Fruit fly (Drosophila melanogaster) whole organism, embryonic: Measurements from ENCODE around the gene CG13898.

Experiments
- ATbp ChIP-seq: fragments of 200-800 bp; sonication (Bioruptor generic); optimal IDR thresholded peaks from 2 replicates; lab custom pipeline; 2017; ENCODE audit warnings: missing biosample characterization, mild to moderate bottlenecking, missing genetic modification characterization, missing genetic modification reagents
- Asciz ChIP-seq: fragments of 200-800 bp; sonication (Bioruptor generic); optimal IDR thresholded peaks from 2 replicates; lab custom pipeline; 2017; ENCODE audit warnings: missing biosample characterization, mild to moderate bottlenecking, missing genetic modification characterization, missing genetic modification reagents
- Blimp-1 ChIP-seq: fragments of 200-800 bp; sonication (Bioruptor generic); optimal IDR thresholded peaks from 3 replicates; lab custom pipeline; 2018; ENCODE audit warnings: missing biosample characterization, missing genetic modification characterization, mild to moderate bottlenecking, moderate library complexity, missing genetic modification reagents
- Bteb2 ChIP-seq: fragments of 200-800 bp; sonication (Bioruptor generic); optimal IDR thresholded peaks from 2 replicates; lab custom pipeline; 2016; ENCODE audit warnings: missing biosample characterization, missing genetic modification characterization
- CG10274 ChIP-seq: fragments of 200-800 bp; sonication (Bioruptor generic); optimal IDR thresholded peaks from 3 replicates; lab custom pipeline; 2017; ENCODE audit warnings: missing biosample characterization, mild to moderate bottlenecking, missing genetic modification characterization
- CG12155 ChIP-seq: fragments of 200-800 bp; sonication (Bioruptor generic); optimal IDR thresholded peaks from 3 replicates; lab custom pipeline; 2016; ENCODE audit warnings: missing biosample characterization, missing genetic modification characterization
- CG12299 ChIP-seq: fragments of 200-800 bp; sonication (Bioruptor generic); optimal IDR thresholded peaks from 2 replicates; lab custom pipeline; 2018; ENCODE audit warnings: missing biosample characterization, mild to moderate bottlenecking, missing genetic modification characterization
- CG14050 ChIP-seq: fragments of 200-800 bp; sonication (Bioruptor generic); IDR thresholded peaks from 3 replicates; pipeline ENCODE4 v1.3.6; 2022; ENCODE audit warnings: missing biosample characterization, missing genetic modification characterization
- CG15696 ChIP-seq: fragments of 200-800 bp; sonication (Bioruptor generic); optimal IDR thresholded peaks from 2 replicates; lab custom pipeline; 2019; ENCODE audit warnings: missing biosample characterization, mild to moderate bottlenecking, missing genetic modification characterization, moderate library complexity
- CG16863 ChIP-seq: fragments of 200-800 bp; sonication (Bioruptor generic); optimal IDR thresholded peaks from 3 replicates; lab custom pipeline; 2016; ENCODE audit warnings: missing biosample characterization, missing genetic modification characterization
- CG17359 ChIP-seq: fragments of 200-800 bp; sonication (Bioruptor generic); optimal IDR thresholded peaks from 3 replicates; lab custom pipeline; 2018; ENCODE audit warnings: missing biosample characterization, mild to moderate bottlenecking, missing genetic modification characterization, moderate library complexity
- CG2129 ChIP-seq: fragments of 200-800 bp; sonication (Bioruptor generic); IDR thresholded peaks from 2 replicates; pipeline ENCODE4 v1.3.6; 2022; ENCODE audit warnings: missing biosample characterization, missing genetic modification characterization; ENCODE audit not compliant: partially characterized antibody
- CG3281 ChIP-seq: fragments of 200-800 bp; sonication (Bioruptor generic); optimal IDR thresholded peaks from 3 replicates; lab custom pipeline; 2017; ENCODE audit warnings: missing biosample characterization, mild to moderate bottlenecking, missing genetic modification characterization
- CG34422 ChIP-seq: fragments of 200-800 bp; sonication (Bioruptor generic); IDR thresholded peaks from 3 replicates; pipeline ENCODE4 v1.3.6; 2022; ENCODE audit warnings: missing biosample characterization, missing genetic modification characterization
- CG42726 ChIP-seq: fragments of 200-800 bp; sonication (Bioruptor generic); IDR thresholded peaks from 2 replicates; pipeline ENCODE4 v1.3.6; 2022; ENCODE audit warnings: missing biosample characterization, missing genetic modification characterization; ENCODE audit not compliant: partially characterized antibody
- CG4854 ChIP-seq: fragments of 200-800 bp; sonication (Bioruptor generic); optimal IDR thresholded peaks from 2 replicates; lab custom pipeline; 2016; ENCODE audit warnings: missing biosample characterization, missing genetic modification characterization, inconsistent platforms
- CG5245 ChIP-seq: fragments of 200-800 bp; sonication (Bioruptor generic); optimal IDR thresholded peaks from 3 replicates; lab custom pipeline; 2016; ENCODE audit warnings: missing biosample characterization, missing genetic modification characterization
- CoRest ChIP-seq: fragments of 200-800 bp; sonication (Bioruptor generic); optimal IDR thresholded peaks from 3 replicates; lab custom pipeline; 2018; ENCODE audit warnings: missing biosample characterization, mild to moderate bottlenecking, missing genetic modification characterization, moderate library complexity
- Dfd ChIP-seq, 2 experiments: fragments of >200 bp; optimal IDR thresholded peaks; 2 replicates each; lab custom pipeline; 2017; ENCODE audit warnings: missing biosample characterization in 2 of 2, missing genetic modification characterization in 2 of 2
- Drgx ChIP-seq: fragments of 200-800 bp; sonication (Bioruptor generic); IDR thresholded peaks from 2 replicates; pipeline ENCODE4 v1.3.6; 2022; ENCODE audit warnings: missing biosample characterization, missing genetic modification characterization
- HLH4C ChIP-seq: fragments of 200-800 bp; sonication (Bioruptor generic); IDR thresholded peaks from 3 replicates; pipeline ENCODE4 v1.3.6; 2022; ENCODE audit warnings: missing biosample characterization, missing genetic modification characterization; ENCODE audit not compliant: partially characterized antibody
- Hmr ChIP-seq: fragments of 200-800 bp; sonication (Bioruptor generic); optimal IDR thresholded peaks from 3 replicates; lab custom pipeline; 2017; ENCODE audit warnings: mild to moderate bottlenecking, missing biosample characterization, missing genetic modification reagents, missing genetic modification characterization
- Jarid2 ChIP-seq: fragments of 200-800 bp; sonication (Bioruptor generic); optimal IDR thresholded peaks from 3 replicates; lab custom pipeline; 2017; ENCODE audit warnings: mild to moderate bottlenecking, missing biosample characterization, missing genetic modification reagents, missing genetic modification characterization
- Mad ChIP-seq: fragments of 200-800 bp; sonication (Bioruptor generic); optimal IDR thresholded peaks from 2 replicates; lab custom pipeline; 2016; ENCODE audit warnings: missing biosample characterization, missing genetic modification characterization
- Mes4 ChIP-seq: fragments of 200-800 bp; sonication (Bioruptor generic); optimal IDR thresholded peaks from 2 replicates; lab custom pipeline; 2016; ENCODE audit warnings: missing biosample characterization, missing genetic modification characterization
- NFAT ChIP-seq: fragments of 200-800 bp; sonication (Bioruptor generic); IDR thresholded peaks from 2 replicates; pipeline ENCODE4 v1.3.6; 2022; ENCODE audit warnings: missing biosample characterization, missing genetic modification characterization
- NK7.1 ChIP-seq: fragments of 200-800 bp; sonication (Bioruptor generic); optimal IDR thresholded peaks from 3 replicates; lab custom pipeline; 2016; ENCODE audit warnings: missing biosample characterization, missing genetic modification characterization
- Neu2 ChIP-seq: fragments of 200-800 bp; sonication (Bioruptor generic); optimal IDR thresholded peaks from 3 replicates; lab custom pipeline; 2016; ENCODE audit warnings: missing biosample characterization, missing genetic modification characterization, borderline replicate concordance
- Poxn ChIP-seq: fragments of 200-800 bp; sonication (Bioruptor generic); IDR thresholded peaks from 2 replicates; pipeline ENCODE4 v1.3.6; 2022; ENCODE audit warnings: missing biosample characterization, missing genetic modification characterization
- Scr ChIP-seq: fragments of 200-800 bp; sonication (Bioruptor generic); IDR thresholded peaks from 2 replicates; pipeline ENCODE4 v1.3.6; 2022; ENCODE audit warnings: missing biosample characterization, missing genetic modification characterization; ENCODE audit not compliant: partially characterized antibody
- Sox100B ChIP-seq: fragments of 200-800 bp; sonication (Bioruptor generic); optimal IDR thresholded peaks from 3 replicates; lab custom pipeline; 2018; ENCODE audit warnings: missing biosample characterization, mild to moderate bottlenecking, missing genetic modification characterization
- Spps ChIP-seq: fragments of 200-800 bp; sonication (Bioruptor generic); optimal IDR thresholded peaks from 2 replicates; lab custom pipeline; 2018; ENCODE audit warnings: missing biosample characterization, mild to moderate bottlenecking, missing genetic modification characterization
- Ssrp ChIP-seq: fragments of 200-800 bp; sonication (Bioruptor generic); optimal IDR thresholded peaks from 2 replicates; lab custom pipeline; 2018; ENCODE audit warnings: missing biosample characterization, mild to moderate bottlenecking, missing genetic modification characterization, moderate library complexity
- Stat92E ChIP-seq, 3 experiments: fragments of >200 bp in 2 of 3; fragments of 200-800 bp in 1 of 3; sonication (Bioruptor generic) in 1 of 3; optimal IDR thresholded peaks; 2 replicates each; lab custom pipeline; 2017 to 2019; ENCODE audit warnings: missing biosample characterization in 3 of 3, missing genetic modification characterization in 3 of 3, mild to moderate bottlenecking in 1 of 3, moderate library complexity in 1 of 3
- Xrp1 ChIP-seq: fragments of 200-800 bp; sonication (Bioruptor generic); IDR thresholded peaks from 2 replicates; pipeline ENCODE4 v1.3.6; 2022; ENCODE audit warnings: missing biosample characterization, missing genetic modification characterization
- ci ChIP-seq: fragments of 200-800 bp; sonication (Bioruptor generic); IDR thresholded peaks from 3 replicates; pipeline ENCODE4 v1.3.6; 2022; ENCODE audit warnings: missing biosample characterization, missing genetic modification characterization
- dmrt99B ChIP-seq: fragments of 200-800 bp; sonication (Bioruptor generic); optimal IDR thresholded peaks from 2 replicates; lab custom pipeline; 2018; ENCODE audit warnings: missing biosample characterization, mild to moderate bottlenecking, missing genetic modification characterization, moderate library complexity
- emc ChIP-seq: fragments of 200-800 bp; sonication (Bioruptor generic); optimal IDR thresholded peaks from 2 replicates; lab custom pipeline; 2016; ENCODE audit warnings: missing biosample characterization, missing genetic modification characterization
- ewg ChIP-seq: fragments of 200-800 bp; sonication (Bioruptor generic); optimal IDR thresholded peaks from 3 replicates; lab custom pipeline; 2017; ENCODE audit warnings: mild to moderate bottlenecking, missing biosample characterization, missing genetic modification reagents, missing genetic modification characterization
- gem ChIP-seq: fragments of 200-800 bp; sonication (Bioruptor generic); optimal IDR thresholded peaks from 2 replicates; lab custom pipeline; 2019; ENCODE audit warnings: missing biosample characterization, mild to moderate bottlenecking, missing genetic modification characterization, moderate library complexity
- h ChIP-seq: fragments of >200 bp; optimal IDR thresholded peaks from 2 replicates; lab custom pipeline; 2017
- hth ChIP-seq: fragments of >200 bp; optimal IDR thresholded peaks from 2 replicates; lab custom pipeline; 2017; ENCODE audit warnings: inconsistent platforms
- nmo ChIP-seq: fragments of 200-800 bp; sonication (Bioruptor generic); optimal IDR thresholded peaks from 2 replicates; lab custom pipeline; 2018; ENCODE audit warnings: missing biosample characterization, mild to moderate bottlenecking, missing genetic modification characterization, moderate library complexity
- otp ChIP-seq: fragments of 200-800 bp; sonication (Bioruptor generic); IDR thresholded peaks from 3 replicates; pipeline ENCODE4, ENCODE4 v1.3.6; 2022; ENCODE audit warnings: missing biosample characterization, missing genetic modification characterization
- schlank ChIP-seq: fragments of 200-800 bp; sonication (Bioruptor generic); optimal IDR thresholded peaks from 2 replicates; lab custom pipeline; 2018; ENCODE audit warnings: missing biosample characterization, mild to moderate bottlenecking, missing genetic modification characterization
- shn ChIP-seq: fragments of 200-800 bp; sonication (Bioruptor generic); optimal IDR thresholded peaks from 3 replicates; lab custom pipeline; 2016; ENCODE audit warnings: missing biosample characterization, missing genetic modification characterization
- sisA ChIP-seq: fragments of 200-800 bp; sonication (Bioruptor generic); IDR thresholded peaks from 2 replicates; pipeline ENCODE4 v1.3.6; 2022; ENCODE audit warnings: missing biosample characterization, missing genetic modification characterization
- so ChIP-seq: fragments of 200-800 bp; sonication (Bioruptor generic); IDR thresholded peaks from 3 replicates; pipeline ENCODE4 v1.3.6; 2022; ENCODE audit warnings: missing biosample characterization, missing genetic modification characterization
- stwl ChIP-seq: fragments of 200-800 bp; sonication (Bioruptor generic); optimal IDR thresholded peaks from 3 replicates; lab custom pipeline; 2018; ENCODE audit warnings: missing biosample characterization, mild to moderate bottlenecking, missing genetic modification characterization, moderate library complexity
- tap ChIP-seq: fragments of 200-800 bp; optimal IDR thresholded peaks from 3 replicates; lab custom pipeline; 2019; ENCODE audit warnings: missing biosample characterization, mild to moderate bottlenecking, missing genetic modification characterization, moderate library complexity
- zf30C ChIP-seq: fragments of 200-800 bp; sonication (Bioruptor generic); optimal IDR thresholded peaks from 3 replicates; lab custom pipeline; 2018; ENCODE audit warnings: missing biosample characterization, mild to moderate bottlenecking, missing genetic modification characterization

Gene CG13898

dm6 chr3L:756372-756771, 47.5 kb downstream of the CG13898 start (continued):
- TF ChIP-seq Stat92E (GFP tag; optimal IDR thresholded peaks at IDR 0.05; lab: Kevin White, UChicago) (no peak), CG42726 (no peak), CG3281 (GFP tag; lab: Kevin White, UChicago) (no peak), so (GFP tag; lab: Robert Waterston, UW) (no peak), CG4854 (GFP tag; lab: Kevin White, UChicago) (no peak), Asciz (GFP tag; lab: Kevin White, UChicago) (peak; percentile 39), nmo (GFP tag; lab: Kevin White, UChicago) (peak; percentile 4), CoRest (tag; lab: Kevin White, UChicago) (no peak), Ssrp (tag; lab: Kevin White, UChicago) (peak; percentile 1), CG16863 (no peak), NK7.1 (GFP tag; lab: Kevin White, UChicago) (no peak), tap (tag; lab: Kevin White, UChicago) (peak; percentile 23), Drgx (peak; percentile 71), Scr (GFP tag; lab: Robert Waterston, UW) (no peak), CG14050 (GFP tag; lab: Robert Waterston, UW) (no peak), dmrt99B (tag; lab: Kevin White, UChicago) (peak; percentile 63), CG5245 (GFP tag; lab: Kevin White, UChicago) (no peak), Blimp-1 (GFP tag; lab: Kevin White, UChicago) (peak; percentile 29), CG17359 (peak; percentile 44), CG12299 (tag; lab: Kevin White, UChicago) (no peak), Spps (tag; lab: Kevin White, UChicago) (no peak), shn (GFP tag; lab: Kevin White, UChicago) (no peak), h (no peak), hth (lab: Kevin White, UChicago) (no peak), sisA (GFP tag; lab: Robert Waterston, UW) (peak; percentile 27), Mad (GFP tag; lab: Kevin White, UChicago) (no peak), zf30C (GFP tag; lab: Kevin White, UChicago) (no peak), schlank (no peak), otp (GFP tag; lab: Robert Waterston, UW) (no peak), ewg (GFP tag; lab: Kevin White, UChicago) (peak; percentile 28), Jarid2 (GFP tag; lab: Kevin White, UChicago) (no peak), CG34422 (GFP tag; lab: Robert Waterston, UW) (0 out of 3 replicates have a peak, but pooled peaks have one; percentile 9), emc (GFP tag; lab: Kevin White, UChicago) (no peak), Dfd (GFP tag; optimal IDR thresholded peaks at IDR 0.05; lab: Kevin White, UChicago) (no peak), CG12155 (no peak), Bteb2 (GFP tag; lab: Kevin White, UChicago) (no peak), Sox100B (GFP tag; lab: Kevin White, UChicago) (peak; percentile 7), Neu2 (GFP tag; lab: Kevin White, UChicago) (no peak), CG2129 (no peak), Mes4 (no peak), ATbp (peak; percentile 4), CG15696 (no peak), Xrp1 (GFP tag; lab: Robert Waterston, UW) (0 out of 2 replicates have a peak, but pooled peaks have one; percentile 26), stwl (no peak), Poxn (GFP tag; lab: Robert Waterston, UW) (no peak), NFAT (GFP tag; lab: Robert Waterston, UW) (no peak), gem (tag; lab: Kevin White, UChicago) (peak; percentile 31), HLH4C (GFP tag; lab: Robert Waterston, UW) (no peak), Hmr (no peak), ci (GFP tag; lab: Robert Waterston, UW) (peak; percentile 62; the same call in 2 of the 3 replicates), CG10274 (no peak)
